Fruit fly (Drosophila melanogaster) whole organism, prepupa: ENCODE data around the gene CG6178.

Experiments used
- CG10669 ChIP-seq: fragments of 200-800 bp; sonication (Bioruptor generic); optimal IDR thresholded peaks from 3 replicates; lab custom pipeline; 2018; ENCODE audit warnings: missing biosample characterization, mild to moderate bottlenecking, missing genetic modification characterization, moderate library complexity
- CG11294 ChIP-seq: fragments of 200-800 bp; sonication (Bioruptor generic); IDR thresholded peaks from 2 replicates; pipeline ENCODE4 v1.3.6; 2022; ENCODE audit warnings: missing biosample characterization, missing genetic modification characterization
- CG11762 ChIP-seq: fragments of 200-800 bp; sonication (Bioruptor generic); optimal IDR thresholded peaks from 3 replicates; lab custom pipeline; 2016; ENCODE audit warnings: missing biosample characterization, missing genetic modification characterization; ENCODE audit not compliant: insufficient read depth
- CG11902 ChIP-seq: fragments of 200-800 bp; sonication (Bioruptor generic); optimal IDR thresholded peaks from 3 replicates; lab custom pipeline; 2016; ENCODE audit warnings: missing biosample characterization, missing genetic modification characterization
- CG15336 ChIP-seq: fragments of 200-800 bp; sonication (Bioruptor generic); IDR thresholded peaks from 2 replicates; pipeline ENCODE4 v1.3.6; 2022; ENCODE audit warnings: missing biosample characterization, missing genetic modification characterization
- CG1621 ChIP-seq: fragments of 200-800 bp; sonication (Bioruptor generic); optimal IDR thresholded peaks from 3 replicates; lab custom pipeline; 2018; ENCODE audit warnings: missing biosample characterization, mild to moderate bottlenecking, missing genetic modification characterization
- CG16779 ChIP-seq: fragments of 200-800 bp; sonication (Bioruptor generic); optimal IDR thresholded peaks from 3 replicates; lab custom pipeline; 2017; ENCODE audit warnings: missing biosample characterization, mild to moderate bottlenecking, missing genetic modification characterization
- CG32006 ChIP-seq: fragments of 200-800 bp; sonication (Bioruptor generic); optimal IDR thresholded peaks from 3 replicates; lab custom pipeline; 2017; ENCODE audit warnings: missing biosample characterization, mild to moderate bottlenecking, missing genetic modification characterization
- CG34406 ChIP-seq: fragments of 200-800 bp; sonication (Bioruptor generic); optimal IDR thresholded peaks from 3 replicates; lab custom pipeline; 2016; ENCODE audit warnings: missing biosample characterization, missing genetic modification characterization
- CG3919 ChIP-seq: fragments of 200-800 bp; sonication (Bioruptor generic); optimal IDR thresholded peaks from 3 replicates; lab custom pipeline; 2016; ENCODE audit warnings: missing biosample characterization, missing genetic modification characterization
- CG4318 ChIP-seq: fragments of 200-800 bp; sonication (Bioruptor generic); optimal IDR thresholded peaks from 3 replicates; lab custom pipeline; 2017; ENCODE audit warnings: missing biosample characterization, mild to moderate bottlenecking, missing genetic modification characterization
- CG6276 ChIP-seq: fragments of 200-800 bp; sonication (Bioruptor generic); optimal IDR thresholded peaks from 2 replicates; lab custom pipeline; 2017; ENCODE audit warnings: missing biosample characterization, mild to moderate bottlenecking, missing genetic modification characterization
- CG6792 ChIP-seq: fragments of 200-800 bp; sonication (Bioruptor generic); optimal IDR thresholded peaks from 3 replicates; lab custom pipeline; 2016; ENCODE audit warnings: missing biosample characterization, missing genetic modification characterization
- CG6808 ChIP-seq: fragments of 200-800 bp; sonication (Bioruptor generic); optimal IDR thresholded peaks from 3 replicates; lab custom pipeline; 2017; ENCODE audit warnings: missing biosample characterization, missing genetic modification characterization, mild to moderate bottlenecking, moderate library complexity, missing genetic modification reagents
- CG6854 ChIP-seq: fragments of 200-800 bp; sonication (Bioruptor generic); optimal IDR thresholded peaks from 2 replicates; lab custom pipeline; 2017; ENCODE audit warnings: missing biosample characterization, mild to moderate bottlenecking, missing genetic modification characterization
- CG8119 ChIP-seq: fragments of 200-800 bp; sonication (Bioruptor generic); IDR thresholded peaks from 3 replicates; pipeline ENCODE4 v1.3.6; 2022; ENCODE audit warnings: missing biosample characterization, missing genetic modification characterization
- CG8632 ChIP-seq: fragments of 200-800 bp; sonication (Bioruptor generic); optimal IDR thresholded peaks from 3 replicates; lab custom pipeline; 2016; ENCODE audit warnings: missing biosample characterization, missing genetic modification characterization
- CG9139 ChIP-seq: fragments of 200-800 bp; sonication (Bioruptor generic); optimal IDR thresholded peaks from 3 replicates; lab custom pipeline; 2017; ENCODE audit warnings: missing biosample characterization, mild to moderate bottlenecking, missing genetic modification characterization
- Eip75B ChIP-seq: fragments of 200-800 bp; sonication (Bioruptor generic); optimal IDR thresholded peaks from 3 replicates; lab custom pipeline; 2016; ENCODE audit warnings: missing biosample characterization, missing genetic modification characterization
- Eip78C ChIP-seq: fragments of 200-800 bp; sonication (Bioruptor generic); peaks from one replicate; lab custom pipeline; 2016; ENCODE audit warnings: missing biosample characterization, missing genetic modification characterization
- Eip93F ChIP-seq: fragments of 200-800 bp; sonication (Bioruptor generic); optimal IDR thresholded peaks from 2 replicates; lab custom pipeline; 2016; ENCODE audit warnings: missing biosample characterization, mild to moderate bottlenecking, missing genetic modification characterization
- Ets96B ChIP-seq: fragments of 200-800 bp; optimal IDR thresholded peaks from 2 replicates; lab custom pipeline; 2019; ENCODE audit warnings: missing biosample characterization, mild to moderate bottlenecking, missing genetic modification characterization, moderate library complexity
- Gug ChIP-seq: fragments of 200-800 bp; sonication (Bioruptor generic); IDR thresholded peaks from 2 replicates; pipeline ENCODE4 v1.3.6; 2022; ENCODE audit warnings: missing biosample characterization, missing genetic modification characterization
- Lpt ChIP-seq: fragments of 200-800 bp; sonication (Bioruptor generic); optimal IDR thresholded peaks from 3 replicates; lab custom pipeline; 2016; ENCODE audit warnings: missing biosample characterization, missing genetic modification characterization
- Sox14 ChIP-seq: fragments of 200-800 bp; sonication (Bioruptor generic); optimal IDR thresholded peaks from 3 replicates; lab custom pipeline; 2016; ENCODE audit warnings: missing biosample characterization, missing genetic modification characterization
- achi ChIP-seq: fragments of 200-800 bp; sonication (Bioruptor generic); optimal IDR thresholded peaks from 3 replicates; lab custom pipeline; 2016; ENCODE audit warnings: missing biosample characterization, missing genetic modification characterization
- acj6 ChIP-seq: fragments of 200-800 bp; sonication (Bioruptor generic); optimal IDR thresholded peaks from 3 replicates; lab custom pipeline; 2016; ENCODE audit warnings: missing biosample characterization, missing genetic modification characterization
- cyc ChIP-seq: fragments of 200-800 bp; sonication (Bioruptor generic); optimal IDR thresholded peaks from 3 replicates; lab custom pipeline; 2016; ENCODE audit warnings: missing biosample characterization, missing genetic modification characterization
- esn ChIP-seq: fragments of 200-800 bp; sonication (Bioruptor generic); optimal IDR thresholded peaks from 2 replicates; lab custom pipeline; 2016; ENCODE audit warnings: missing biosample characterization, mild to moderate bottlenecking, missing genetic modification characterization, moderate library complexity
- fd85E ChIP-seq: fragments of 200-800 bp; sonication (Bioruptor generic); optimal IDR thresholded peaks from 3 replicates; lab custom pipeline; 2016; ENCODE audit warnings: missing biosample characterization, missing genetic modification characterization
- lz ChIP-seq: fragments of 200-800 bp; sonication (Bioruptor generic); optimal IDR thresholded peaks from 3 replicates; lab custom pipeline; 2016; ENCODE audit warnings: missing biosample characterization, missing genetic modification characterization
- spab ChIP-seq: fragments of 200-800 bp; sonication (Bioruptor generic); optimal IDR thresholded peaks from 2 replicates; lab custom pipeline; 2017; ENCODE audit warnings: missing biosample characterization, mild to moderate bottlenecking, missing genetic modification characterization, missing genetic modification reagents
- ss ChIP-seq, 2 experiments: fragments of 200-800 bp; sonication (Bioruptor generic); optimal IDR thresholded peaks; 2 replicates in 1 of 2; 3 replicates in 1 of 2; lab custom pipeline; 2017 to 2018; ENCODE audit warnings: mild to moderate bottlenecking in 2 of 2, missing biosample characterization in 2 of 2, missing genetic modification characterization in 2 of 2, moderate library complexity in 1 of 2
- svp ChIP-seq: fragments of 200-800 bp; sonication (Bioruptor generic); peaks from one replicate; lab custom pipeline; 2016; ENCODE audit warnings: missing biosample characterization, missing genetic modification characterization
- vri ChIP-seq: fragments of 200-800 bp; sonication (Bioruptor generic); optimal IDR thresholded peaks from 3 replicates; lab custom pipeline; 2016; ENCODE audit warnings: missing biosample characterization, mild to moderate bottlenecking, missing genetic modification characterization

Gene CG6178

dm6 chr3R:24112320-24113069, 39.7 kb upstream of the CG6178 start, which contains the start of gene CG13605 (continued):
- TF ChIP-seq CG11902 (GFP tag; lab: Kevin White, UChicago) (no peak), cyc (peak; percentile 63), CG11762 (GFP tag; lab: Kevin White, UChicago) (peak; percentile 53), Gug (GFP tag; lab: Robert Waterston, UW) (peak; percentile 44), lz (peak; percentile 53), Sox14 (GFP tag; lab: Kevin White, UChicago) (peak; percentile 41), spab (no peak), Lpt (GFP tag; lab: Kevin White, UChicago) (peak; percentile 33), vri (GFP tag; lab: Kevin White, UChicago) (peak; percentile 65), CG6808 (GFP tag; lab: Kevin White, UChicago) (peak; percentile 24), fd85E (GFP tag; lab: Kevin White, UChicago) (peak; percentile 40), esn (GFP tag; lab: Kevin White, UChicago) (peak; percentile 79), CG11294 (GFP tag; lab: Robert Waterston, UW) (peak; percentile 62), Eip93F (peak; percentile 60), CG1621 (tag; lab: Kevin White, UChicago) (no peak), CG8632 (peak; percentile 62)
- TF ChIP-seq, all 60 proteins: peak for 54

- no peak for TF ChIP-seq CG3919 (GFP tag; lab: Kevin White, UChicago)
- no peak for TF ChIP-seq Eip75B (GFP tag; lab: Kevin White, UChicago)
- TF ChIP-seq ss (GFP tag; optimal IDR thresholded peaks at IDR 0.05; lab: Kevin White, UChicago): no peak
- no peak for TF ChIP-seq CG6792 (GFP tag; lab: Kevin White, UChicago)
- TF ChIP-seq vri (GFP tag; lab: Kevin White, UChicago): no peak
Observed at dm6 chr3R:24113070-24113385, 39.1 kb upstream of the CG6178 start, which contains the start of gene Root. Gene Root (plus strand): TSS chr3R:24113286.

DNA sequence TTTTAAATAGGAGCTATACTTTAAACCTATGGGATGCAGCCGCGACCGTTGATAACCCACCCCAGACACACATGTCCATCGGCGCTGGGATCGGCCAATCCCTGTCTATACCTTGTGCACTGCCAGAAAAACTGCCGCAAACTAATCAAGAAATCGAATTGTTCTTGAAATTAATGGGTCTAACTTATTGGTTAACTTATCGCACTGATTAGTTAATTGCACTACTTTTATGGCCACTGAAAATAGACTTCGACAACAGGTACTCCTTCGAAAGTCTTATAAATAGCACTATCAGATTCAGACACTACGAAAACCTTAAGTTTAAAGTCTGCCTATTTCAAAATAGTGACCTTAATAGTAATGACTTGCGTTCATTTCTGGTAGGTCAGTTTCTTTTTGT, 36.0 kb upstream of the CG6178 start, which contains the start of gene CG13607:
TSS of gene CG13607 (minus strand) at position 143 of the 400 bp plus-strand sequence.
- no peak for TF ChIP-seq Eip93F
- no peak for TF ChIP-seq CG4318 (GFP tag; lab: Kevin White, UChicago)
- peak; percentile 1 for TF ChIP-seq esn (GFP tag; lab: Kevin White, UChicago)
- peak; percentile 89 for TF ChIP-seq svp (GFP tag; lab: Kevin White, UChicago)
- TF ChIP-seq CG8119 (GFP tag; lab: Robert Waterston, UW): no peak
- no peak for TF ChIP-seq achi
- peak; percentile 67 for TF ChIP-seq Eip78C (GFP tag; lab: Kevin White, UChicago)
- TF ChIP-seq CG11294 (GFP tag; lab: Robert Waterston, UW): no peak
- no peak for TF ChIP-seq CG3919 (GFP tag; lab: Kevin White, UChicago)
- TF ChIP-seq CG34406 (GFP tag; lab: Kevin White, UChicago): no peak
- no peak for TF ChIP-seq Ets96B (tag; lab: Kevin White, UChicago)
- no peak for TF ChIP-seq CG10669 (GFP tag; lab: Kevin White, UChicago)
- TF ChIP-seq acj6 (GFP tag; lab: Kevin White, UChicago): no peak
- peak; percentile 45 for TF ChIP-seq CG32006 (GFP tag; lab: Kevin White, UChicago)

dm6 chr3R:24116972-24117371, 35.2 kb upstream of the CG6178 start:
- TF ChIP-seq esn (GFP tag; lab: Kevin White, UChicago) (no peak), CG11294 (GFP tag; lab: Robert Waterston, UW) (no peak), CG10669 (GFP tag; lab: Kevin White, UChicago) (peak; percentile 16), CG15336 (GFP tag; lab: Robert Waterston, UW) (0 out of 2 replicates have a peak, but pooled peaks have one; percentile 16), ss (GFP tag; optimal IDR thresholded peaks at IDR 0.05; lab: Kevin White, UChicago) (peak; percentile 67 to 68), CG16779 (tag; lab: Kevin White, UChicago) (peak; percentile 25), Eip78C (GFP tag; lab: Kevin White, UChicago) (peak; percentile 50), CG6808 (GFP tag; lab: Kevin White, UChicago) (peak; percentile 67), CG1621 (tag; lab: Kevin White, UChicago) (peak; percentile 19), fd85E (GFP tag; lab: Kevin White, UChicago) (no peak), svp (GFP tag; lab: Kevin White, UChicago) (peak; percentile 98), CG32006 (GFP tag; lab: Kevin White, UChicago) (no peak), CG6854 (GFP tag; lab: Kevin White, UChicago) (peak; percentile 13), CG6276 (peak; percentile 59), spab (peak; percentile 12), CG9139 (peak; percentile 33)
- TF ChIP-seq, all 60 proteins: peak for 12
